Worm (Caenorhabditis elegans): ENCODE measurements around the gene pals-40.

- TF ChIP-seq lin-13 (GFP tag; optimal IDR thresholded peaks at IDR 0.05): no peak
- no peak for TF ChIP-seq peb-1 (tag; optimal IDR thresholded peaks at IDR 0.05)
- no peak for TF ChIP-seq aly-2 (tag; optimal IDR thresholded peaks at IDR 0.05)
- TF ChIP-seq unc-39 (tag; optimal IDR thresholded peaks at IDR 0.05): no peak
- no peak for TF ChIP-seq lin-11 (tag; optimal IDR thresholded peaks at IDR 0.05)
- TF ChIP-seq unc-62 (GFP tag; optimal IDR thresholded peaks at IDR 0.05): no peak
- TF ChIP-seq fos-1 (tag; optimal IDR thresholded peaks at IDR 0.05): no peak
- TF ChIP-seq blmp-1 (tag; optimal IDR thresholded peaks at IDR 0.05; ENCODE audit: insufficient read depth): no peak
- no peak for TF ChIP-seq nhr-25 (tag; optimal IDR thresholded peaks at IDR 0.05)
- no peak for TF ChIP-seq ceh-16 (tag; optimal IDR thresholded peaks at IDR 0.05)
- no peak for TF ChIP-seq sma-3 (GFP tag; optimal IDR thresholded peaks at IDR 0.05)
- no peak for TF ChIP-seq snpc-4 (tag; optimal IDR thresholded peaks at IDR 0.05)
- TF ChIP-seq skn-1 (tag; optimal IDR thresholded peaks at IDR 0.05): no peak
These were observed 30.3 kb downstream of the pals-40 start, which contains the start of gene Y82E9BL.5 for ce11 chrIII:1347539-1347938.

Data from whole organism, L2 larva.